Fruit fly (Drosophila melanogaster) whole organism, embryonic: ENCODE results near the gene mei-218.

Experiments
- Aef1 ChIP-seq: fragments of 200-800 bp; sonication (Bioruptor generic); IDR thresholded peaks from 3 replicates; pipeline ENCODE4 v1.3.6; 2022; ENCODE audit warnings: missing biosample characterization, missing genetic modification characterization
- B-H1 ChIP-seq: fragments of 200-800 bp; sonication (Bioruptor generic); IDR thresholded peaks from 3 replicates; pipeline ENCODE4 v1.3.6; 2022; ENCODE audit warnings: missing biosample characterization, missing genetic modification characterization
- BtbVII ChIP-seq: fragments of 200-800 bp; sonication (Bioruptor generic); optimal IDR thresholded peaks from 3 replicates; lab custom pipeline; 2017; ENCODE audit warnings: missing biosample characterization, mild to moderate bottlenecking, missing genetic modification characterization
- CG11695 ChIP-seq: fragments of 200-800 bp; sonication (Bioruptor generic); IDR thresholded peaks from 3 replicates; pipeline ENCODE4 v1.3.6; 2022; ENCODE audit warnings: missing biosample characterization, missing genetic modification characterization
- CG12219 ChIP-seq: fragments of 200-800 bp; sonication (Bioruptor generic); optimal IDR thresholded peaks from 3 replicates; lab custom pipeline; 2018; ENCODE audit warnings: missing biosample characterization, mild to moderate bottlenecking, missing genetic modification characterization
- CG12236 ChIP-seq: fragments of 200-800 bp; sonication (Bioruptor generic); optimal IDR thresholded peaks from 2 replicates; lab custom pipeline; 2016; ENCODE audit warnings: missing biosample characterization, missing genetic modification characterization
- CG12391 ChIP-seq: fragments of 200-800 bp; sonication (Bioruptor generic); optimal IDR thresholded peaks from 3 replicates; lab custom pipeline; 2018; ENCODE audit warnings: missing biosample characterization, mild to moderate bottlenecking, missing genetic modification characterization, moderate library complexity
- CG13775 ChIP-seq: fragments of 200-800 bp; sonication (Bioruptor generic); optimal IDR thresholded peaks from 3 replicates; lab custom pipeline; 2017; ENCODE audit warnings: missing biosample characterization, mild to moderate bottlenecking, missing genetic modification characterization
- CG13894 ChIP-seq: fragments of 200-800 bp; sonication (Bioruptor generic); optimal IDR thresholded peaks from 3 replicates; lab custom pipeline; 2018; ENCODE audit warnings: missing biosample characterization, mild to moderate bottlenecking, missing genetic modification characterization, moderate library complexity
- CG15479 ChIP-seq: fragments of 200-800 bp; sonication (Bioruptor generic); optimal IDR thresholded peaks from 3 replicates; lab custom pipeline; 2019; ENCODE audit warnings: missing biosample characterization, mild to moderate bottlenecking, missing genetic modification characterization, moderate library complexity
- CG15514 ChIP-seq: fragments of 200-800 bp; sonication (Bioruptor generic); optimal IDR thresholded peaks from 3 replicates; lab custom pipeline; 2017; ENCODE audit warnings: missing biosample characterization, missing genetic modification characterization, mild to moderate bottlenecking, moderate library complexity, missing genetic modification reagents
- CG15601 ChIP-seq: fragments of 200-800 bp; sonication (Bioruptor generic); optimal IDR thresholded peaks from 3 replicates; lab custom pipeline; 2019; ENCODE audit warnings: missing biosample characterization, mild to moderate bottlenecking, missing genetic modification characterization, moderate library complexity
- CG17385 ChIP-seq: fragments of 200-800 bp; sonication (Bioruptor generic); optimal IDR thresholded peaks from 3 replicates; lab custom pipeline; 2018; ENCODE audit warnings: missing biosample characterization, mild to moderate bottlenecking, missing genetic modification characterization
- CG17802 ChIP-seq: fragments of 200-800 bp; sonication (Bioruptor generic); optimal IDR thresholded peaks from 2 replicates; lab custom pipeline; 2018; ENCODE audit warnings: missing biosample characterization, mild to moderate bottlenecking, missing genetic modification characterization, moderate library complexity
- CG17912 ChIP-seq: fragments of 200-800 bp; sonication (Bioruptor generic); optimal IDR thresholded peaks from 2 replicates; lab custom pipeline; 2018; ENCODE audit warnings: missing biosample characterization, mild to moderate bottlenecking, missing genetic modification characterization
- CG3163 ChIP-seq: fragments of 200-800 bp; sonication (Bioruptor generic); optimal IDR thresholded peaks from 3 replicates; lab custom pipeline; 2016; ENCODE audit warnings: missing biosample characterization, missing genetic modification characterization
- CG32767 ChIP-seq: fragments of 200-800 bp; sonication (Bioruptor generic); IDR thresholded peaks from 2 replicates; pipeline ENCODE4 v1.3.6; 2022; ENCODE audit warnings: missing biosample characterization, missing genetic modification characterization
- CG4707 ChIP-seq: fragments of 200-800 bp; sonication (Bioruptor generic); optimal IDR thresholded peaks from 2 replicates; lab custom pipeline; 2018; ENCODE audit warnings: missing biosample characterization, mild to moderate bottlenecking, missing genetic modification characterization, moderate library complexity
- CG6854 ChIP-seq: fragments of 200-800 bp; sonication (Bioruptor generic); optimal IDR thresholded peaks from 3 replicates; lab custom pipeline; 2017; ENCODE audit warnings: missing biosample characterization, mild to moderate bottlenecking, missing genetic modification characterization
- CG8359 ChIP-seq: fragments of 200-800 bp; sonication (Bioruptor generic); optimal IDR thresholded peaks from 2 replicates; lab custom pipeline; 2017; ENCODE audit warnings: missing biosample characterization, mild to moderate bottlenecking, missing genetic modification characterization, borderline replicate concordance
- D ChIP-seq, 2 experiments: fragments of 200-800 bp in 1 of 2; fragments of >200 bp in 1 of 2; sonication (Bioruptor generic) in 1 of 2; optimal IDR thresholded peaks; 2 replicates in 1 of 2; 3 replicates in 1 of 2; lab custom pipeline; 2017; ENCODE audit warnings: mild to moderate bottlenecking in 1 of 2, missing biosample characterization in 1 of 2, missing genetic modification characterization in 1 of 2, missing genetic modification reagents in 1 of 2
- Dip3 ChIP-seq: fragments of 200-800 bp; sonication (Bioruptor generic); optimal IDR thresholded peaks from 3 replicates; lab custom pipeline; 2016; ENCODE audit warnings: missing biosample characterization, missing genetic modification characterization
- Dll ChIP-seq: fragments of 200-800 bp; sonication (Bioruptor generic); IDR thresholded peaks from 4 replicates; pipeline ENCODE4 v1.3.6; 2022; ENCODE audit warnings: missing biosample characterization, missing genetic modification characterization; ENCODE audit not compliant: partially characterized antibody
- Ets65A ChIP-seq: fragments of 200-800 bp; sonication (Bioruptor generic); peaks from one replicate; lab custom pipeline; 2016; ENCODE audit warnings: missing biosample characterization, missing genetic modification characterization
- Sox102F ChIP-seq: fragments of 200-800 bp; sonication (Bioruptor generic); optimal IDR thresholded peaks from 2 replicates; lab custom pipeline; 2018; ENCODE audit warnings: missing biosample characterization, mild to moderate bottlenecking, missing genetic modification characterization, moderate library complexity
- TFAM ChIP-seq: fragments of 200-800 bp; sonication (Bioruptor generic); optimal IDR thresholded peaks from 2 replicates; lab custom pipeline; 2017; ENCODE audit warnings: missing biosample characterization, missing genetic modification characterization, inconsistent platforms
- cas ChIP-seq: fragments of 200-800 bp; sonication (Bioruptor generic); IDR thresholded peaks from 2 replicates; pipeline ENCODE4 v1.3.6; 2022; ENCODE audit warnings: missing biosample characterization, missing genetic modification characterization
- chinmo ChIP-seq: fragments of 200-800 bp; sonication (Bioruptor generic); IDR thresholded peaks from 4 replicates; pipeline ENCODE4 v1.3.6; 2022; ENCODE audit warnings: missing biosample characterization, missing genetic modification characterization; ENCODE audit not compliant: partially characterized antibody
- corto ChIP-seq: fragments of 200-800 bp; sonication (Bioruptor generic); optimal IDR thresholded peaks from 2 replicates; lab custom pipeline; 2016; ENCODE audit warnings: missing biosample characterization, mild to moderate bottlenecking, missing genetic modification characterization, moderate library complexity
- cwo ChIP-seq: fragments of 200-800 bp; sonication (Bioruptor generic); optimal IDR thresholded peaks from 3 replicates; lab custom pipeline; 2017; ENCODE audit warnings: missing biosample characterization, missing genetic modification characterization, mild to moderate bottlenecking, moderate library complexity, missing genetic modification reagents
- dati ChIP-seq: fragments of 200-800 bp; sonication (Bioruptor generic); IDR thresholded peaks from 2 replicates; pipeline ENCODE4 v1.3.6; 2022; ENCODE audit warnings: missing biosample characterization, missing genetic modification characterization
- emc ChIP-seq: fragments of 200-800 bp; sonication (Bioruptor generic); optimal IDR thresholded peaks from 2 replicates; lab custom pipeline; 2016; ENCODE audit warnings: missing biosample characterization, missing genetic modification characterization
- fd64A ChIP-seq: fragments of 200-800 bp; sonication (Bioruptor generic); optimal IDR thresholded peaks from 3 replicates; lab custom pipeline; 2018; ENCODE audit warnings: missing biosample characterization, mild to moderate bottlenecking, missing genetic modification characterization
- fru ChIP-seq: fragments of >200 bp; optimal IDR thresholded peaks from 2 replicates; lab custom pipeline; 2017
- fu2 ChIP-seq: fragments of 200-800 bp; sonication (Bioruptor generic); optimal IDR thresholded peaks from 2 replicates; lab custom pipeline; 2016; ENCODE audit warnings: missing biosample characterization, missing genetic modification characterization
- gce ChIP-seq: fragments of 200-800 bp; sonication (Bioruptor generic); IDR thresholded peaks from 3 replicates; pipeline ENCODE4 v1.3.6; 2022; ENCODE audit warnings: missing biosample characterization, missing genetic modification characterization
- grau ChIP-seq: fragments of 200-800 bp; optimal IDR thresholded peaks from 3 replicates; lab custom pipeline; 2019; ENCODE audit warnings: missing biosample characterization, mild to moderate bottlenecking, missing genetic modification characterization, moderate library complexity
- ham ChIP-seq: fragments of 200-800 bp; sonication (Bioruptor generic); IDR thresholded peaks from 2 replicates; pipeline ENCODE4 v1.3.6; 2022; ENCODE audit warnings: missing biosample characterization, missing genetic modification characterization
- her ChIP-seq: fragments of 200-800 bp; sonication (Bioruptor generic); optimal IDR thresholded peaks from 2 replicates; lab custom pipeline; 2016; ENCODE audit warnings: missing biosample characterization, missing genetic modification characterization
- ken ChIP-seq: fragments of 200-800 bp; sonication (Bioruptor generic); IDR thresholded peaks from 3 replicates; pipeline ENCODE4 v1.3.6; 2022; ENCODE audit warnings: missing biosample characterization, missing genetic modification characterization
- luna ChIP-seq: fragments of 200-800 bp; sonication (Bioruptor generic); optimal IDR thresholded peaks from 2 replicates; lab custom pipeline; 2016; ENCODE audit warnings: missing biosample characterization, missing genetic modification characterization
- nerfin-1 ChIP-seq: fragments of 200-800 bp; sonication (Bioruptor generic); optimal IDR thresholded peaks from 3 replicates; lab custom pipeline; 2019; ENCODE audit warnings: missing biosample characterization, mild to moderate bottlenecking, missing genetic modification characterization, moderate library complexity
- oc ChIP-seq: fragments of 200-800 bp; sonication (Bioruptor generic); optimal IDR thresholded peaks from 2 replicates; lab custom pipeline; 2018; ENCODE audit warnings: missing biosample characterization, mild to moderate bottlenecking, missing genetic modification characterization, moderate library complexity
- odd ChIP-seq: fragments of 200-800 bp; sonication (Bioruptor generic); optimal IDR thresholded peaks from 2 replicates; lab custom pipeline; 2017; ENCODE audit warnings: missing biosample characterization, mild to moderate bottlenecking, missing genetic modification characterization
- seq ChIP-seq: fragments of 200-800 bp; sonication (Bioruptor generic); IDR thresholded peaks from 2 replicates; pipeline ENCODE4 v1.3.6; 2022; ENCODE audit warnings: missing biosample characterization, missing genetic modification characterization
- sob ChIP-seq: fragments of 200-800 bp; sonication (Bioruptor generic); IDR thresholded peaks from 2 replicates; pipeline ENCODE4 v1.3.6; 2022; ENCODE audit warnings: missing biosample characterization, missing genetic modification characterization
- sr ChIP-seq: fragments of 200-800 bp; sonication (Bioruptor generic); IDR thresholded peaks from 3 replicates; pipeline ENCODE4 v1.3.6; 2022; ENCODE audit warnings: missing biosample characterization, missing genetic modification characterization
- vfl ChIP-seq: fragments of 200-800 bp; sonication (Bioruptor generic); optimal IDR thresholded peaks from 2 replicates; lab custom pipeline; 2016; ENCODE audit warnings: missing biosample characterization, missing genetic modification characterization
- zfh1 ChIP-seq: fragments of 200-800 bp; sonication (Bioruptor generic); IDR thresholded peaks from 3 replicates; pipeline ENCODE4 v1.3.6; 2022; ENCODE audit warnings: missing biosample characterization, missing genetic modification characterization

The mei-218 gene

DNA sequence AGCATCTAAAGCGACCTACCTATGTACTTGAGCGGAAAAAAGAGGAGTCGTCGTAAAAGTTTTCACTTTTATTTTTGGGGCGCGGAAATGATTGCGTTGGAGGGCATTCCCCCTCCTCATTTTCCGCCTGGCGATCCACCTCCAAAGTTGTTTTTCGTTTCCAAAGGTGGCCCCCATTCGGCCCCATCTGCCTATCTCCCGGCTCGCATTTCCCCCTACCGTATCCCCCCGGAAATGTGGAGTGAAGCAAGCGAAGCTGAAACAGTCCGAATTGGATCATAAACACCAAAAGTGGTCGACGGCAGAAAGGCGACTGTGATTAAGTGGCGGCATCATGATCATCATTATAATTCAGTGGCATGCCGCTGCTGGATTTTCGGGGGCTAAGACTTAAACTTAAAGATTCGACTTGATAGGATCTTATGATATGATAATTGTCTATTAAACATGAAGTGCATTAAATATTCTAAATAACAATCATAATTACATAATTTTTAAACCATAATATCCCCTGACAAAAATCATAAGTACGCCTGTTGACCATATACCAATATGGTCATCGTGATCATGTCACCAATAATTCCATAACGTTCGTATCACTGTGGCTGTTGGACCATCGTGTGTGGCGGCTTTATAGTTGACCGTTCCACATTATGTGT, 19.1 kb downstream of the mei-218 start (continued):
- TF ChIP-seq emc (GFP tag; lab: Kevin White, UChicago) (no peak), Dip3 (GFP tag; lab: Kevin White, UChicago) (peak; percentile 20), CG13894 (peak; percentile 57), CG12219 (peak; percentile 63), CG15514 (GFP tag; lab: Kevin White, UChicago) (peak; percentile 52), CG17802 (tag; lab: Kevin White, UChicago) (peak; percentile 20), CG13775 (GFP tag; lab: Kevin White, UChicago) (peak; percentile 35), CG15479 (GFP tag; lab: Kevin White, UChicago) (no peak), odd (GFP tag; lab: Kevin White, UChicago) (peak; percentile 47), corto (GFP tag; lab: Kevin White, UChicago) (no peak), CG12391 (tag; lab: Kevin White, UChicago) (peak; percentile 78), zfh1 (peak; percentile 77), BtbVII (GFP tag; lab: Kevin White, UChicago) (peak; percentile 64), grau (tag; lab: Kevin White, UChicago) (peak; percentile 81), sr (GFP tag; lab: Robert Waterston, UW) (no peak), TFAM (peak; percentile 0), gce (GFP tag; lab: Robert Waterston, UW) (no peak), Aef1 (GFP tag; lab: Robert Waterston, UW) (peak; percentile 42; the same call in 2 of the 3 replicates), CG12236 (GFP tag; lab: Kevin White, UChicago) (no peak), CG11695 (peak; percentile 65), cwo (GFP tag; lab: Kevin White, UChicago) (peak; percentile 71), chinmo (GFP tag; lab: Robert Waterston, UW) (no peak), Sox102F (GFP tag; lab: Kevin White, UChicago) (peak; percentile 85), oc (tag; lab: Kevin White, UChicago) (peak; percentile 83), B-H1 (GFP tag; lab: Robert Waterston, UW) (peak; percentile 50), seq (GFP tag; lab: Robert Waterston, UW) (peak; percentile 41; the same call in 1 of the 2 replicates), sob (GFP tag; lab: Robert Waterston, UW) (peak; percentile 82), ham (GFP tag; lab: Robert Waterston, UW) (no peak), Ets65A (GFP tag; lab: Kevin White, UChicago) (peak; percentile 89), vfl (GFP tag; lab: Kevin White, UChicago) (peak; percentile 11), CG15601 (tag; lab: Kevin White, UChicago) (peak; percentile 43), CG4707 (GFP tag; lab: Kevin White, UChicago) (peak; percentile 18), D (optimal IDR thresholded peaks at IDR 0.05; lab: Kevin White, UChicago) (no peak), D (GFP tag; optimal IDR thresholded peaks at IDR 0.05; lab: Kevin White, UChicago) (peak; percentile 61), ken (peak; percentile 78; the same call in 2 of the 3 replicates), CG17912 (GFP tag; lab: Kevin White, UChicago) (no peak), her (no peak), CG32767 (GFP tag; lab: Robert Waterston, UW) (peak; percentile 73), fu2 (GFP tag; lab: Kevin White, UChicago) (no peak), nerfin-1 (tag; lab: Kevin White, UChicago) (peak; percentile 56), fd64A (GFP tag; lab: Kevin White, UChicago) (peak; percentile 43), CG8359 (no peak), CG3163 (no peak), CG6854 (GFP tag; lab: Kevin White, UChicago) (peak; percentile 61), Dll (GFP tag; lab: Robert Waterston, UW) (no peak), fru (no peak), cas (GFP tag; lab: Robert Waterston, UW) (0 out of 2 replicates have a peak, but pooled peaks have one; percentile 21), luna (GFP tag; lab: Kevin White, UChicago) (no peak), dati (GFP tag; lab: Robert Waterston, UW) (no peak), CG17385 (GFP tag; lab: Kevin White, UChicago) (peak; percentile 64)
